Worm (Caenorhabditis elegans): ENCODE measurements around the gene col-77.

DNA sequence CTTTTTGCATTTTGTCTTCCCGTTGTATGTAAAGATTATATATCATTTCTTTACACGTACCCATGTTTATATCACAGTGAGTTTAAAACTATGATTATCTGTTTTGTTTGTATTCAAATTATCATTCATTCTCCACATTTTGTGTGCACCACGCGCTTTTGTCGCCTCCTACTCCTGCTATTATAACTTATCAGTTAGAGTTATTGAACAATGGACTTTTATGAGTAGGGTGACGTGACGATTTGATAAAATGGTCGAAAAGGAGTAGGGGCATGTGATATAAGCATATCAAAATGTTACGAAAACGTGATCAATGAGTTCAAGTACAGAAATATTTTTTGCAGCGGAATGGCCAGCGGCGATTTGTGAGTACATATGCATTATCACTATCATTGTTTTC lies 23.7 kb upstream of the col-77 start:
- TF ChIP-seq unc-62 (GFP tag; optimal IDR thresholded peaks at IDR 0.05) (no peak), snpc-4 (tag; optimal IDR thresholded peaks at IDR 0.05) (no peak), blmp-1 (tag; optimal IDR thresholded peaks at IDR 0.05) (no peak)
